Fruit fly (Drosophila melanogaster) Kc167 (cell line): ENCODE measurements around the gene CG33995.

ENCODE experiments used
- Sin3A ChIP-seq: fragments of >200 bp; optimal IDR thresholded peaks from 2 replicates; lab custom pipeline; 2018; ENCODE audit warnings: missing external identifiers
- h ChIP-seq: fragments of >200 bp; optimal IDR thresholded peaks from 3 replicates; lab custom pipeline; 2018; ENCODE audit warnings: missing external identifiers
- insv ChIP-seq: fragments of >200 bp; optimal IDR thresholded peaks from 3 replicates; lab custom pipeline; 2018; ENCODE audit warnings: missing external identifiers

dm6 chr2L:5089642-5090041 lies 46.6 kb downstream of the CG33995 start:
- TF ChIP-seq insv (lab: Kevin White, UChicago) (no peak), h (lab: Kevin White, UChicago) (no peak), Sin3A (lab: Kevin White, UChicago) (no peak)
